Worm (Caenorhabditis elegans) whole organism, early embryonic: ENCODE data around the gene egl-21.

Source experiments
- B0310.2 ChIP-seq: sonication (generic microtip); optimal IDR thresholded peaks from 2 replicates; lab custom pipeline; 2016; ENCODE audit warnings: mild to moderate bottlenecking, missing genetic modification characterization, missing compliant biosample characterization
- F13C5.2 ChIP-seq: sonication (generic microtip); optimal IDR thresholded peaks from 2 replicates; lab custom pipeline; 2017; ENCODE audit warnings: mild to moderate bottlenecking, missing genetic modification characterization, inconsistent platforms, missing compliant biosample characterization
- aly-1 ChIP-seq: sonication (generic microtip); optimal IDR thresholded peaks from 2 replicates; lab custom pipeline; 2016; ENCODE audit warnings: missing genetic modification characterization, missing compliant biosample characterization
- ama-1 ChIP-seq: fragments of 150-350 bp; optimal IDR thresholded peaks from 2 replicates; lab custom pipeline; 2014
- ceh-13 ChIP-seq: fragments of 200-800 bp; sonication (Bioruptor generic); optimal IDR thresholded peaks from 2 replicates; lab custom pipeline; 2018; ENCODE audit warnings: mild to moderate bottlenecking, missing genetic modification characterization, missing compliant biosample characterization
- ceh-36 ChIP-seq: sonication (generic microtip); optimal IDR thresholded peaks from 2 replicates; lab custom pipeline; 2016; ENCODE audit warnings: missing genetic modification characterization, inconsistent platforms, missing compliant biosample characterization
- ets-7 ChIP-seq: sonication (generic microtip); optimal IDR thresholded peaks from 2 replicates; lab custom pipeline; 2016; ENCODE audit warnings: missing genotype, missing genetic modification characterization, missing compliant biosample characterization
- flt-1 ChIP-seq: fragments of 200-800 bp; sonication (Bioruptor generic); IDR thresholded peaks from 2 replicates; pipeline ENCODE4 v1.3.6; 2022; ENCODE audit warnings: missing genetic modification characterization, missing compliant biosample characterization
- hmbx-1 ChIP-seq: sonication (generic microtip); optimal IDR thresholded peaks from 2 replicates; lab custom pipeline; 2016; ENCODE audit warnings: mild to moderate bottlenecking, missing genetic modification characterization, missing compliant biosample characterization
- hmg-4 ChIP-seq: fragments of 200-800 bp; sonication (Bioruptor generic); optimal IDR thresholded peaks from 2 replicates; lab custom pipeline; 2018; ENCODE audit warnings: mild to moderate bottlenecking, missing genetic modification characterization, missing compliant biosample characterization
- hnd-1 ChIP-seq: sonication (generic microtip); optimal IDR thresholded peaks from 2 replicates; lab custom pipeline; 2016; ENCODE audit warnings: missing genetic modification characterization, missing compliant biosample characterization
- pes-1 ChIP-seq: fragments of 200-800 bp; sonication (Bioruptor generic); IDR thresholded peaks from 2 replicates; pipeline ENCODE4 v1.3.6; 2022; ENCODE audit warnings: missing genetic modification reagents, missing genetic modification characterization, missing compliant biosample characterization
- scrt-1 ChIP-seq: fragments of 200-800 bp; sonication (Bioruptor generic); IDR thresholded peaks from 2 replicates; pipeline ENCODE4 v1.3.6; 2022; ENCODE audit warnings: missing genetic modification characterization, missing compliant biosample characterization
- sea-1 ChIP-seq: fragments of 200-800 bp; sonication (Bioruptor generic); conservative IDR thresholded peaks from 2 replicates; pipeline ENCODE4 v1.3.6; 2022; ENCODE audit warnings: missing genetic modification characterization, missing compliant biosample characterization
- tbx-11 ChIP-seq: fragments of 200-800 bp; sonication (Bioruptor generic); IDR thresholded peaks from 2 replicates; pipeline ENCODE4 v1.3.6; 2022; ENCODE audit warnings: missing genetic modification characterization, missing compliant biosample characterization
- tbx-37 ChIP-seq: fragments of 200-800 bp; sonication (Bioruptor generic); conservative IDR thresholded peaks from 2 replicates; pipeline ENCODE4 v1.3.6; 2022; ENCODE audit warnings: missing genetic modification reagents, missing genetic modification characterization, missing compliant biosample characterization
- tra-4 ChIP-seq: sonication (generic microtip); optimal IDR thresholded peaks from 2 replicates; lab custom pipeline; 2017; ENCODE audit warnings: missing genetic modification characterization, missing compliant biosample characterization

egl-21 gene

DNA sequence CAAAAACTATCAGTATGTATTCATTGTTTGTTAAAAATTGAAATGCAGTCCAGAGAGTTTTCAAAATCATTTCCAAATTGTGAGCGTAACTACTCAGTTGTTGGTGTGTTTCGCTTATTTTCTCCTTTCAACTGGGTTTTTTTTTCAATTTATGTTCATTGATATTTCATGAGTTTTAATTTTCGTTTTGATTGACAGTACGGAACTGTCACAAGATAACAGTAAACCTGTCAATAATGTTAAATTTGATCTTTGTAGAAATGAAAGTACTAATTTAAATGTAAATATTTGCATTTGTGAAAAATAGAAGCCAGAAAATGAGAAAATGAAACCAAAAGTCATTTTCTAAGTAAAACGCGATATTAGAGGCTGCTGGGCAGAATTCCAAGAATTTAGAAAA is 19.0 kb downstream of the egl-21 start:
- no peak for TF ChIP-seq F13C5.2 (tag; lab: Kevin White, UChicago)
- TF ChIP-seq hmbx-1: no peak
- no peak for TF ChIP-seq ets-7 (tag; lab: Kevin White, UChicago)
- TF ChIP-seq pes-1 (GFP tag; lab: Robert Waterston, UW): no peak
- TF ChIP-seq aly-1: no peak
- TF ChIP-seq scrt-1 (GFP tag; lab: Robert Waterston, UW): no peak
- TF ChIP-seq tra-4 (tag; lab: Kevin White, UChicago): no peak
- no peak for TF ChIP-seq hnd-1 (tag; lab: Kevin White, UChicago)
- no peak for TF ChIP-seq ceh-13 (GFP tag; lab: Kevin White, UChicago)
- no peak for TF ChIP-seq B0310.2 (tag; lab: Kevin White, UChicago)
- no peak for TF ChIP-seq ama-1
- no peak for TF ChIP-seq hmg-4 (GFP tag; lab: Kevin White, UChicago)

DNA sequence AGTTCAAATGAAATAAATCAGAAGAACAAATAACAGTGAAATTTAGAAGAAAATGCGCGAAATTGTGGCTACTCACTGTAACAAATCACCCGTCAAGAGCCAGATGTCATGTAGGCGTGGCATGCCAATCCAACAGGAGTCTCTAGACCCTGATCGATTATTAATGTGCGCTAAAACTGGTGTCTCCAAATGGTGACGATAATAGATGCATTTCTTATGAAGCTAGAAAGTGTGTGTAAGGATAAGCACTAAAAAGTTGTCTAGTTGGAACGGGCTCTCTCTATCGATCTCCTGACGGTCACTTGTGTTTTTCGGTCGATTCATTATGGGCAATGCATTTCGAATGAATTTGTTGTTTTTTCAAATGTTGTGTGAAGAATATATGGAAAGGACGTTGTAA is 19.9 kb downstream of the egl-21 start, which contains the start of gene mec-3:
Gene mec-3, minus strand, starts transcription at position 101 of the 400 bp plus-strand sequence.
- no peak for TF ChIP-seq sea-1 (GFP tag; lab: Robert Waterston, UW)
- TF ChIP-seq pes-1 (GFP tag; lab: Robert Waterston, UW): no peak
- TF ChIP-seq scrt-1 (GFP tag; lab: Robert Waterston, UW): no peak
- no peak for TF ChIP-seq tbx-11 (GFP tag; lab: Robert Waterston, UW)
- TF ChIP-seq F13C5.2 (tag; lab: Kevin White, UChicago): no peak
- TF ChIP-seq tbx-37 (GFP tag; lab: Robert Waterston, UW): no peak
- TF ChIP-seq hnd-1 (tag; lab: Kevin White, UChicago): no peak
- no peak for TF ChIP-seq ceh-36 (tag; lab: Kevin White, UChicago)
- no peak for TF ChIP-seq tra-4 (tag; lab: Kevin White, UChicago)
- TF ChIP-seq aly-1: no peak
- no peak for TF ChIP-seq ceh-13 (GFP tag; lab: Kevin White, UChicago)
- TF ChIP-seq ets-7 (tag; lab: Kevin White, UChicago): no peak
- TF ChIP-seq flt-1 (GFP tag; lab: Robert Waterston, UW): no peak
- no peak for TF ChIP-seq hmg-4 (GFP tag; lab: Kevin White, UChicago)
- TF ChIP-seq B0310.2 (tag; lab: Kevin White, UChicago): no peak
- TF ChIP-seq hmbx-1: no peak
- no peak for TF ChIP-seq ama-1

ce11 chrIV:10457137-10457536 is 24.5 kb downstream of the egl-21 start, which contains the start of gene srb-17:
Gene srb-17, minus strand, starts transcription at chrIV:10457237.
- TF ChIP-seq flt-1 (GFP tag; lab: Robert Waterston, UW): no peak
- TF ChIP-seq sea-1 (GFP tag; lab: Robert Waterston, UW): no peak
- no peak for TF ChIP-seq hmg-4 (GFP tag; lab: Kevin White, UChicago)
- no peak for TF ChIP-seq pes-1 (GFP tag; lab: Robert Waterston, UW)
- TF ChIP-seq B0310.2 (tag; lab: Kevin White, UChicago): no peak
- no peak for TF ChIP-seq ets-7 (tag; lab: Kevin White, UChicago)
- no peak for TF ChIP-seq hmbx-1
- no peak for TF ChIP-seq ceh-13 (GFP tag; lab: Kevin White, UChicago)
- no peak for TF ChIP-seq tbx-11 (GFP tag; lab: Robert Waterston, UW)
- TF ChIP-seq ama-1: no peak
- no peak for TF ChIP-seq tbx-37 (GFP tag; lab: Robert Waterston, UW)

- TF ChIP-seq tbx-37 (GFP tag; lab: Robert Waterston, UW) (no peak), scrt-1 (GFP tag; lab: Robert Waterston, UW) (no peak), ceh-13 (GFP tag; lab: Kevin White, UChicago) (no peak), sea-1 (GFP tag; lab: Robert Waterston, UW) (no peak), tbx-11 (GFP tag; lab: Robert Waterston, UW) (no peak), hnd-1 (tag; lab: Kevin White, UChicago) (no peak), hmg-4 (GFP tag; lab: Kevin White, UChicago) (no peak), ets-7 (tag; lab: Kevin White, UChicago) (no peak), ceh-36 (tag; lab: Kevin White, UChicago) (no peak), pes-1 (GFP tag; lab: Robert Waterston, UW) (no peak), aly-1 (no peak), B0310.2 (tag; lab: Kevin White, UChicago) (no peak), flt-1 (GFP tag; lab: Robert Waterston, UW) (no peak), F13C5.2 (tag; lab: Kevin White, UChicago) (no peak), tra-4 (tag; lab: Kevin White, UChicago) (no peak), hmbx-1 (no peak)
Measured at ce11 chrIV:10453001-10453400, 28.6 kb downstream of the egl-21 start, which contains the start of gene F01D4.8. Gene F01D4.8, minus strand, starts transcription at chrIV:10453101.

ce11 chrIV:10449799-10450198 is 31.8 kb downstream of the egl-21 start, which contains the start of gene F13B12.4:
Gene F13B12.4, minus strand, starts transcription at chrIV:10449899.
- TF ChIP-seq pes-1 (GFP tag; lab: Robert Waterston, UW) (no peak), F13C5.2 (tag; lab: Kevin White, UChicago) (no peak), hmbx-1 (no peak), ets-7 (tag; lab: Kevin White, UChicago) (no peak), ceh-13 (GFP tag; lab: Kevin White, UChicago) (no peak), ceh-36 (tag; lab: Kevin White, UChicago) (no peak), tbx-11 (GFP tag; lab: Robert Waterston, UW) (no peak), scrt-1 (GFP tag; lab: Robert Waterston, UW) (no peak), aly-1 (no peak), ama-1 (no peak), flt-1 (GFP tag; lab: Robert Waterston, UW) (no peak), hmg-4 (GFP tag; lab: Kevin White, UChicago) (no peak)

- TF ChIP-seq ets-7 (tag; lab: Kevin White, UChicago) (no peak), F13C5.2 (tag; lab: Kevin White, UChicago) (no peak), ceh-36 (tag; lab: Kevin White, UChicago) (no peak)
Measured at ce11 chrIV:10443510-10443909, 38.1 kb downstream of the egl-21 start, which contains the start of gene F13B12.7. Gene F13B12.7, plus strand, starts transcription at chrIV:10443810.

- TF ChIP-seq hmbx-1 (no peak), aly-1 (no peak), B0310.2 (tag; lab: Kevin White, UChicago) (no peak), ceh-13 (GFP tag; lab: Kevin White, UChicago) (no peak), tbx-37 (GFP tag; lab: Robert Waterston, UW) (no peak), hmg-4 (GFP tag; lab: Kevin White, UChicago) (no peak), tbx-11 (GFP tag; lab: Robert Waterston, UW) (no peak), flt-1 (GFP tag; lab: Robert Waterston, UW) (no peak), F13C5.2 (tag; lab: Kevin White, UChicago) (no peak), sea-1 (GFP tag; lab: Robert Waterston, UW) (no peak), scrt-1 (GFP tag; lab: Robert Waterston, UW) (no peak), ceh-36 (tag; lab: Kevin White, UChicago) (no peak), ama-1 (no peak)
Measured at ce11 chrIV:10442904-10443303, 38.7 kb downstream of the egl-21 start.
